Fruit fly (Drosophila melanogaster) whole organism, pupa: ENCODE results near the gene Fife.

Experiments used
- CG10348 ChIP-seq: fragments of 200-800 bp; sonication (Bioruptor generic); IDR thresholded peaks from 2 replicates; pipeline ENCODE4 v1.3.6; 2022; ENCODE audit warnings: missing biosample characterization, missing genetic modification characterization
- CG13204 ChIP-seq: fragments of 200-800 bp; sonication (Bioruptor generic); optimal IDR thresholded peaks from 2 replicates; lab custom pipeline; 2018; ENCODE audit warnings: missing biosample characterization, mild to moderate bottlenecking, missing genetic modification characterization, moderate library complexity
- CG15710 ChIP-seq: fragments of 200-800 bp; sonication (Bioruptor generic); optimal IDR thresholded peaks from 2 replicates; lab custom pipeline; 2018; ENCODE audit warnings: missing biosample characterization, mild to moderate bottlenecking, missing genetic modification characterization, moderate library complexity
- CG32121 ChIP-seq: fragments of 200-800 bp; sonication (Bioruptor generic); IDR thresholded peaks from 2 replicates; pipeline ENCODE4 v1.3.6; 2022; ENCODE audit warnings: missing biosample characterization, missing genetic modification characterization
- CG34367 ChIP-seq: fragments of 200-800 bp; sonication (Bioruptor generic); optimal IDR thresholded peaks from 2 replicates; lab custom pipeline; 2018; ENCODE audit warnings: missing biosample characterization, mild to moderate bottlenecking, missing genetic modification characterization
- CG9948 ChIP-seq: fragments of 200-800 bp; sonication (Bioruptor generic); optimal IDR thresholded peaks from 2 replicates; lab custom pipeline; 2018; ENCODE audit warnings: missing biosample characterization, mild to moderate bottlenecking, missing genetic modification characterization, moderate library complexity
- EcR ChIP-seq: fragments of 200-800 bp; sonication (Bioruptor generic); optimal IDR thresholded peaks from 3 replicates; lab custom pipeline; 2019; ENCODE audit warnings: missing biosample characterization, missing genetic modification characterization, mild to moderate bottlenecking, moderate library complexity, missing genetic modification reagents
- Ets98B ChIP-seq: fragments of 200-800 bp; sonication (Bioruptor generic); IDR thresholded peaks from 2 replicates; pipeline ENCODE4 v1.3.6; 2022; ENCODE audit warnings: missing biosample characterization, missing genetic modification characterization
- fd96Ca ChIP-seq: fragments of 200-800 bp; sonication (Bioruptor generic); IDR thresholded peaks from 3 replicates; pipeline ENCODE4 v1.3.6; 2022; ENCODE audit warnings: missing biosample characterization, missing genetic modification characterization
- gl ChIP-seq: fragments of 200-800 bp; sonication (Bioruptor generic); optimal IDR thresholded peaks from 2 replicates; lab custom pipeline; 2018; ENCODE audit warnings: missing biosample characterization, mild to moderate bottlenecking, missing genetic modification characterization

Gene Fife

DNA sequence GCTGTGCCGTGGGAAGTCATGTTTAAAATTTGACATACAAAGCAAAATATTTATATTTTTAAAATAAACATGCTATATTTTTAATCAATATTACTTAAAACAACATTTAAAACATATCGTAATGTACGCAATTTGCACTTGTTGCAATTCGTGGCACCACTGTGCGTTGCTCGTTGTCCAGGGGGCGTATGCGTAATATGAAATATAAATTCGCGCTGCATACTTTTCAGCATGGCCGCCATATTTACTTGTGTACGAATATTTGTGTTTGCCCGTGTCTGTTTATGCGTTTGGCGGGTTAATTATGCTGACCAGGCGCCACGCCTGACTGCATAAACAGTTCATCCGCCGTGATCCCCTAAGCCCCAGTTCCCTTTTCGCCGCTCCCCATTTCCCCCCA, 102.7 kb downstream of the Fife start:
- no peak for TF ChIP-seq CG15710
- TF ChIP-seq EcR (GFP tag; lab: Kevin White, UChicago), result no peak
- TF ChIP-seq CG10348 (GFP tag; lab: Robert Waterston, UW), result no peak
- TF ChIP-seq Ets98B (GFP tag; lab: Robert Waterston, UW), result no peak
- TF ChIP-seq CG13204, result no peak
- TF ChIP-seq CG34367 (tag; lab: Kevin White, UChicago), result no peak
- TF ChIP-seq CG9948 (tag; lab: Kevin White, UChicago), result no peak
- TF ChIP-seq CG32121 (GFP tag; lab: Robert Waterston, UW), result no peak
- no peak for TF ChIP-seq fd96Ca (GFP tag; lab: Robert Waterston, UW)
- TF ChIP-seq gl (tag; lab: Kevin White, UChicago), result no peak
